Worm (Caenorhabditis elegans): ENCODE data around the gene Y69A2AR.32.

DNA sequence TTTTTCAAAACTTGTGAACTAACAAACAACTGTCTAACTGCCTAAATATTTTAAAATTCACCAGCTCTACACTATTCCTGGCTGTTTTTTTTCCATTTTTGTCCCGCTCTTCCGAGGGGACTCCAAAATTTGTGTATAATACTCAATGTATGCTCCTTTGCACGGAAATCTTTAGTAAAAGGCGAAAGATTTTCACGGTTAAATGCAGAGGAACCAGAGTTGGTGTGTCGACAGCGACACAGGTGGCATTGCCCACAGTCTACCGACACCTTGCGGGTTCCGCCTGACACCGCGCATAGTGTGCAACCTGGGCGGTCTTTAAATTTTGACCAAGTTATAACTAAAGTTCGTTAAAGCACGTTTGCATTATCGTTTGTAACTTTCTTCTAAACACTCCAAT is 44.7 kb downstream of the Y69A2AR.32 start:
- TF ChIP-seq elt-2 (tag; optimal IDR thresholded peaks at IDR 0.05), result no peak
- no peak for TF ChIP-seq tbx-7 (tag; optimal IDR thresholded peaks at IDR 0.05)
- TF ChIP-seq fkh-10 (GFP tag; optimal IDR thresholded peaks at IDR 0.05), result no peak
- no peak for TF ChIP-seq ceh-48 (tag; optimal IDR thresholded peaks at IDR 0.05)

All from whole organism, late embryonic.